Worm (Caenorhabditis elegans): ENCODE measurements around the gene M01D1.12.

ce11 chrII:1040464-1040863 is 13.7 kb downstream of the M01D1.12 start, which contains the start of gene fbxb-39:
- TF ChIP-seq ttx-3 (tag; optimal IDR thresholded peaks at IDR 0.05) (no peak), K02D7.2 (tag; optimal IDR thresholded peaks at IDR 0.05) (no peak), mec-3 (tag; optimal IDR thresholded peaks at IDR 0.05; ENCODE audit: borderline replicate concordance) (no peak), ref-2 (tag; optimal IDR thresholded peaks at IDR 0.05) (no peak), npax-4 (tag; optimal IDR thresholded peaks at IDR 0.05) (no peak), pha-4 (tag; optimal IDR thresholded peaks at IDR 0.05) (no peak), ceh-31 (tag; optimal IDR thresholded peaks at IDR 0.05) (no peak), ceh-34 (tag; optimal IDR thresholded peaks at IDR 0.05) (no peak), gmeb-2 (tag; optimal IDR thresholded peaks at IDR 0.05) (no peak), unc-55 (GFP tag; optimal IDR thresholded peaks at IDR 0.05) (no peak), sox-2 (GFP tag; IDR thresholded peaks at IDR 0.05) (no peak), rnt-1 (tag; optimal IDR thresholded peaks at IDR 0.05) (no peak), hlh-15 (tag; optimal IDR thresholded peaks at IDR 0.05) (no peak), tbx-2 (tag; optimal IDR thresholded peaks at IDR 0.05) (no peak)
